Worm (Caenorhabditis elegans): ENCODE data around the gene B0001.2.

- TF ChIP-seq fkh-10 (GFP tag; optimal IDR thresholded peaks at IDR 0.05) (no peak), nhr-77 (tag; optimal IDR thresholded peaks at IDR 0.05) (no peak), nhr-28 (tag; optimal IDR thresholded peaks at IDR 0.05) (no peak), skn-1 (tag; optimal IDR thresholded peaks at IDR 0.05) (no peak), ama-1 (optimal IDR thresholded peaks at IDR 0.05) (no peak), ceh-9 (tag; optimal IDR thresholded peaks at IDR 0.05) (no peak), R02D3.7 (tag; optimal IDR thresholded peaks at IDR 0.05) (no peak), lin-39 (tag; optimal IDR thresholded peaks at IDR 0.05) (no peak)
Observed at ce11 chrIV:12150877-12151276, at the start of gene B0001.2.

All from whole organism, L3 larva.